Worm (Caenorhabditis elegans) whole organism, midembryonic: ENCODE data around the gene T08A9.13.
"Not testable (repeated sequence)": the region's sequence is repeated elsewhere in the genome, so short reads cannot be mapped to it uniquely, and the experiment has no call there.

Experiments used
- T22C8.4 ChIP-seq: fragments of 200-800 bp; sonication (Bioruptor generic); IDR thresholded peaks from 2 replicates; pipeline ENCODE4 v1.3.6; 2022; ENCODE audit warnings: missing genetic modification characterization, missing compliant biosample characterization
- cog-1 ChIP-seq: sonication (generic microtip); optimal IDR thresholded peaks from 2 replicates; lab custom pipeline; 2016; ENCODE audit warnings: missing genetic modification characterization, missing compliant biosample characterization
- flt-1 ChIP-seq: fragments of 200-800 bp; sonication (Bioruptor generic); IDR thresholded peaks from 2 replicates; pipeline ENCODE4 v1.3.6; 2022; ENCODE audit warnings: missing genetic modification characterization, missing compliant biosample characterization
- klf-2 ChIP-seq: fragments of 200-800 bp; sonication (Bioruptor generic); conservative IDR thresholded peaks from 2 replicates; pipeline ENCODE4 v1.3.6; 2022; ENCODE audit warnings: missing genetic modification reagents, missing genetic modification characterization, missing compliant biosample characterization
- med-1 ChIP-seq: sonication (generic microtip); optimal IDR thresholded peaks from 2 replicates; lab custom pipeline; 2017; ENCODE audit warnings: missing genetic modification characterization, mild to moderate bottlenecking, missing compliant biosample characterization, antibody characterized with exemption, missing genetic modification reagents; ENCODE audit not compliant: insufficient read depth
- ref-1 ChIP-seq: fragments of 200-800 bp; sonication (Bioruptor generic); conservative IDR thresholded peaks from 2 replicates; pipeline ENCODE4 v1.3.6; 2022; ENCODE audit warnings: missing genetic modification reagents, missing genetic modification characterization, missing compliant biosample characterization
- tab-1 ChIP-seq: fragments of 200-800 bp; sonication (Bioruptor generic); IDR thresholded peaks from 2 replicates; pipeline ENCODE4 v1.3.6; 2022; ENCODE audit warnings: missing genetic modification characterization, missing compliant biosample characterization
- ztf-23 ChIP-seq: fragments of 200-800 bp; sonication (Bioruptor generic); IDR thresholded peaks from 2 replicates; pipeline ENCODE4 v1.3.6; 2022; ENCODE audit warnings: missing genetic modification reagents, missing genetic modification characterization, missing compliant biosample characterization
- ztf-29 ChIP-seq: fragments of 200-800 bp; sonication (Bioruptor generic); IDR thresholded peaks from 2 replicates; pipeline ENCODE4 v1.3.6; 2022; ENCODE audit warnings: missing genetic modification reagents, missing genetic modification characterization, missing compliant biosample characterization

Gene T08A9.13

ce11 chrX:7322323-7322722, at the start of gene T08A9.13:
TSS of gene T08A9.13 (minus strand) at chrX:7322423.
- TF ChIP-seq tab-1 (GFP tag; lab: Robert Waterston, UW), result no peak
- no peak for TF ChIP-seq ref-1 (GFP tag; lab: Robert Waterston, UW)
- no peak for TF ChIP-seq flt-1 (GFP tag; lab: Robert Waterston, UW)
- no peak for TF ChIP-seq ztf-23
- TF ChIP-seq cog-1, result no peak
- TF ChIP-seq T22C8.4 (GFP tag; lab: Robert Waterston, UW), result no peak
- no peak for TF ChIP-seq klf-2 (GFP tag; lab: Robert Waterston, UW)

ce11 chrX:7371945-7372344, 49.7 kb upstream of the T08A9.13 start:
- TF ChIP-seq T22C8.4 (GFP tag; lab: Robert Waterston, UW), result no peak
- TF ChIP-seq klf-2 (GFP tag; lab: Robert Waterston, UW), result no peak

- no peak for TF ChIP-seq tab-1 (GFP tag; lab: Robert Waterston, UW)
- no peak for TF ChIP-seq cog-1
- no peak for TF ChIP-seq ztf-23
- no peak for TF ChIP-seq ztf-29 (GFP tag; lab: Robert Waterston, UW)
- no peak for TF ChIP-seq ref-1 (GFP tag; lab: Robert Waterston, UW)
- no peak for TF ChIP-seq klf-2 (GFP tag; lab: Robert Waterston, UW)
- TF ChIP-seq T22C8.4 (GFP tag; lab: Robert Waterston, UW), result no peak
- no peak for TF ChIP-seq flt-1 (GFP tag; lab: Robert Waterston, UW)
- no peak for TF ChIP-seq med-1 (GFP tag; lab: Kevin White, UChicago)
Observed at ce11 chrX:7369770-7370169, 47.5 kb upstream of the T08A9.13 start.

- TF ChIP-seq T22C8.4 (GFP tag; lab: Robert Waterston, UW); tab-1 (GFP tag; lab: Robert Waterston, UW); cog-1: not testable (repeated sequence)
Observed at ce11 chrX:7365267-7365666, 43.0 kb upstream of the T08A9.13 start, which contains the start of gene C56G3.2. TSS of gene C56G3.2 (plus strand) at chrX:7365567.

- TF ChIP-seq tab-1 (GFP tag; lab: Robert Waterston, UW), result no peak
- no peak for TF ChIP-seq flt-1 (GFP tag; lab: Robert Waterston, UW)
- no peak for TF ChIP-seq ztf-29 (GFP tag; lab: Robert Waterston, UW)
- TF ChIP-seq ztf-23, result no peak
- TF ChIP-seq klf-2 (GFP tag; lab: Robert Waterston, UW), result no peak
- TF ChIP-seq T22C8.4 (GFP tag; lab: Robert Waterston, UW), result no peak
- no peak for TF ChIP-seq med-1 (GFP tag; lab: Kevin White, UChicago)
- TF ChIP-seq cog-1, result no peak
- no peak for TF ChIP-seq ref-1 (GFP tag; lab: Robert Waterston, UW)
Observed at ce11 chrX:7343747-7344146, 21.5 kb upstream of the T08A9.13 start, which contains the start of gene C07D8.5. TSS of gene C07D8.5 (plus strand) at chrX:7344047.

- TF ChIP-seq klf-2 (GFP tag; lab: Robert Waterston, UW) (no peak), ref-1 (GFP tag; lab: Robert Waterston, UW) (no peak), tab-1 (GFP tag; lab: Robert Waterston, UW) (no peak), flt-1 (GFP tag; lab: Robert Waterston, UW) (no peak), ztf-29 (GFP tag; lab: Robert Waterston, UW) (no peak), T22C8.4 (GFP tag; lab: Robert Waterston, UW) (no peak), med-1 (GFP tag; lab: Kevin White, UChicago) (no peak), ztf-23 (no peak), cog-1 (no peak)
Observed at ce11 chrX:7343218-7343617, 21.0 kb upstream of the T08A9.13 start.

- TF ChIP-seq med-1 (GFP tag; lab: Kevin White, UChicago), result no peak
- no peak for TF ChIP-seq cog-1
- no peak for TF ChIP-seq ref-1 (GFP tag; lab: Robert Waterston, UW)
- no peak for TF ChIP-seq T22C8.4 (GFP tag; lab: Robert Waterston, UW)
- TF ChIP-seq ztf-23, result no peak
- TF ChIP-seq flt-1 (GFP tag; lab: Robert Waterston, UW), result no peak
- no peak for TF ChIP-seq tab-1 (GFP tag; lab: Robert Waterston, UW)
- no peak for TF ChIP-seq ztf-29 (GFP tag; lab: Robert Waterston, UW)
- no peak for TF ChIP-seq klf-2 (GFP tag; lab: Robert Waterston, UW)
Observed at ce11 chrX:7340915-7341559, 18.8 kb upstream of the T08A9.13 start, which contains the start of gene C07D8.6. TSS of gene C07D8.6 (plus strand) at chrX:7341509.

ce11 chrX:7340394-7340793, 18.2 kb upstream of the T08A9.13 start:
- TF ChIP-seq tab-1 (GFP tag; lab: Robert Waterston, UW) (no peak), klf-2 (GFP tag; lab: Robert Waterston, UW) (no peak), ztf-23 (no peak), cog-1 (no peak), ref-1 (GFP tag; lab: Robert Waterston, UW) (no peak), ztf-29 (GFP tag; lab: Robert Waterston, UW) (no peak), flt-1 (GFP tag; lab: Robert Waterston, UW) (no peak), T22C8.4 (GFP tag; lab: Robert Waterston, UW) (no peak), med-1 (GFP tag; lab: Kevin White, UChicago) (no peak)

- peak; percentile 59 for TF ChIP-seq ztf-23
- no peak for TF ChIP-seq klf-2 (GFP tag; lab: Robert Waterston, UW)
- peak; percentile 73 for TF ChIP-seq cog-1
- TF ChIP-seq ztf-29 (GFP tag; lab: Robert Waterston, UW), result no peak
- no peak for TF ChIP-seq T22C8.4 (GFP tag; lab: Robert Waterston, UW)
Observed at ce11 chrX:7334302-7334724, 12.1 kb upstream of the T08A9.13 start, which contains the start of gene epg-7. TSS of gene epg-7 (plus strand) at chrX:7334714.
